Fruit fly (Drosophila melanogaster): ENCODE data around the gene AGO3.

The AGO3 gene

dm6 chr3L:23554293-23554692 lies at the start of gene AGO3:
AGO3 (plus strand) TSS chr3L:23554593.
- no peak for TF ChIP-seq dl (GFP tag; optimal IDR thresholded peaks at IDR 0.05; ENCODE audit: insufficient read depth in 1 of 2, partially characterized antibody in 2 of 2)
- TF ChIP-seq usp (GFP tag; optimal IDR thresholded peaks at IDR 0.05), result no peak
- TF ChIP-seq Hnf4 (GFP tag; optimal IDR thresholded peaks at IDR 0.05), result no peak
- no peak for TF ChIP-seq br (GFP tag; optimal IDR thresholded peaks at IDR 0.05)
- TF ChIP-seq foxo (GFP tag; optimal IDR thresholded peaks at IDR 0.05), result no peak

dm6 chr3L:23555658-23556057 lies 1.3 kb downstream of the AGO3 start:
- TF ChIP-seq rgr (GFP tag; optimal IDR thresholded peaks at IDR 0.05) (no peak), pan (optimal IDR thresholded peaks at IDR 0.05) (no peak), Dif (GFP tag; optimal IDR thresholded peaks at IDR 0.05; ENCODE audit: partially characterized antibody) (no peak), Dfd (GFP tag; optimal IDR thresholded peaks at IDR 0.05) (no peak), usp (GFP tag; optimal IDR thresholded peaks at IDR 0.05) (no peak), CrebA (GFP tag; optimal IDR thresholded peaks at IDR 0.05; ENCODE audit: borderline replicate concordance) (no peak), HLH106 (tag; optimal IDR thresholded peaks at IDR 0.05) (no peak), dmrt93B (GFP tag; optimal IDR thresholded peaks at IDR 0.05) (no peak), woc (GFP tag; optimal IDR thresholded peaks at IDR 0.05) (no peak), Mio (GFP tag; optimal IDR thresholded peaks at IDR 0.05) (no peak), Abd-B (GFP tag; optimal IDR thresholded peaks at IDR 0.05) (no peak), fru (GFP tag; optimal IDR thresholded peaks at IDR 0.05) (no peak), h (GFP tag; optimal IDR thresholded peaks at IDR 0.05) (no peak), psq (GFP tag; optimal IDR thresholded peaks at IDR 0.05) (no peak), Jra (GFP tag; optimal IDR thresholded peaks at IDR 0.05) (no peak), Rel (GFP tag; optimal IDR thresholded peaks at IDR 0.05) (no peak), Rel (tag; optimal IDR thresholded peaks at IDR 0.05) (no peak), N (GFP tag; optimal IDR thresholded peaks at IDR 0.05) (no peak), OdsH (GFP tag; optimal IDR thresholded peaks at IDR 0.05) (no peak), lola (GFP tag; optimal IDR thresholded peaks at IDR 0.05) (no peak)

dm6 chr3L:23568504-23568903 lies 14.1 kb downstream of the AGO3 start:
- no peak for TF ChIP-seq pan (optimal IDR thresholded peaks at IDR 0.05)

- TF ChIP-seq GATAd (GFP tag; optimal IDR thresholded peaks at IDR 0.05) (no peak), Myc (optimal IDR thresholded peaks at IDR 0.05) (no peak), rgr (GFP tag; optimal IDR thresholded peaks at IDR 0.05) (no peak), CG9705 (GFP tag; optimal IDR thresholded peaks at IDR 0.05) (no peak), HLH106 (tag; optimal IDR thresholded peaks at IDR 0.05) (no peak), Dfd (GFP tag; optimal IDR thresholded peaks at IDR 0.05) (no peak), Jra (GFP tag; optimal IDR thresholded peaks at IDR 0.05) (no peak), CG32264 (GFP tag; optimal IDR thresholded peaks at IDR 0.05) (no peak), fru (GFP tag; optimal IDR thresholded peaks at IDR 0.05) (no peak), lola (GFP tag; optimal IDR thresholded peaks at IDR 0.05) (no peak), Hr83 (GFP tag; optimal IDR thresholded peaks at IDR 0.05; ENCODE audit: poor library complexity, severe bottlenecking) (no peak), Dif (GFP tag; optimal IDR thresholded peaks at IDR 0.05; ENCODE audit: partially characterized antibody) (no peak), dmrt93B (GFP tag; optimal IDR thresholded peaks at IDR 0.05) (no peak), h (GFP tag; optimal IDR thresholded peaks at IDR 0.05) (no peak), tai (GFP tag; optimal IDR thresholded peaks at IDR 0.05) (no peak), Hnf4 (GFP tag; optimal IDR thresholded peaks at IDR 0.05) (no peak), OdsH (GFP tag; optimal IDR thresholded peaks at IDR 0.05) (no peak)
These were observed 14.9 kb downstream of the AGO3 start for dm6 chr3L:23569248-23569647.

dm6 chr3L:23580601-23581000 lies 26.2 kb downstream of the AGO3 start:
- no peak for TF ChIP-seq Dif (GFP tag; optimal IDR thresholded peaks at IDR 0.05; ENCODE audit: partially characterized antibody)
- no peak for TF ChIP-seq CrebA (GFP tag; optimal IDR thresholded peaks at IDR 0.05; ENCODE audit: borderline replicate concordance)
- no peak for TF ChIP-seq psq (GFP tag; optimal IDR thresholded peaks at IDR 0.05)
- no peak for TF ChIP-seq CG9705 (GFP tag; optimal IDR thresholded peaks at IDR 0.05)
- TF ChIP-seq lola (GFP tag; optimal IDR thresholded peaks at IDR 0.05), result no peak
- TF ChIP-seq foxo (GFP tag; optimal IDR thresholded peaks at IDR 0.05), result no peak
- no peak for TF ChIP-seq jim (GFP tag; optimal IDR thresholded peaks at IDR 0.05)
- TF ChIP-seq fru (GFP tag; optimal IDR thresholded peaks at IDR 0.05), result no peak
- TF ChIP-seq rgr (GFP tag; optimal IDR thresholded peaks at IDR 0.05), result no peak
- no peak for TF ChIP-seq woc (GFP tag; optimal IDR thresholded peaks at IDR 0.05)
- TF ChIP-seq Abd-B (GFP tag; optimal IDR thresholded peaks at IDR 0.05), result no peak
- no peak for TF ChIP-seq usp (GFP tag; optimal IDR thresholded peaks at IDR 0.05)

Measured in whole organism, wandering third instar larva.